Fruit fly (Drosophila melanogaster): Measurements from ENCODE around the gene Alr.

Gene Alr

DNA sequence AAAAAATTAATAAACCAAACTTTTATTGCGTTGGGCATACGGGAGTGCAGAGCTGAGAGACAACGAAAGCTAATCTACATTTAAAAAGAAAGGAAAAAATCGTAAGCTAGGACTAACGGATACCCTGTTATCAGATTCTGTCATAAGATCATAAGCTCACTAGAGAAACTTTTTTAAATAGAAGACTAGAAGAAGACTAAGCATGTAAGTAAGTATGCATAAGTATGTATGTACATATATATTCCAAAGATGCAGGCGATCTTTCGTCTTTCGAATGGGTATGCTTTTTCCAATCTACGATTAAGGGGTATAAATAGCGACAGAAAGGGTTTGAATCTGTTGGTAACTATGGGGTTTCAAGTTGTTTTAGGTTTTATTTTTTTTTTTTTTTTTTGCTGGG lies 36.8 kb downstream of the Alr start (continued):
- TF ChIP-seq Hr3 (GFP tag; optimal IDR thresholded peaks at IDR 0.05) (peak; percentile 19), Fer2 (tag; optimal IDR thresholded peaks at IDR 0.05) (no peak), Hand (GFP tag; optimal IDR thresholded peaks at IDR 0.05) (no peak), CG13123 (GFP tag; optimal IDR thresholded peaks at IDR 0.05) (no peak), CG4854 (GFP tag; optimal IDR thresholded peaks at IDR 0.05) (no peak), grau (tag; optimal IDR thresholded peaks at IDR 0.05) (peak; percentile 22), CG3065 (GFP tag; optimal IDR thresholded peaks at IDR 0.05) (no peak), CG8924 (tag; optimal IDR thresholded peaks at IDR 0.05) (no peak), CG2199 (GFP tag; IDR thresholded peaks at IDR 0.05) (no peak), Atf-2 (GFP tag; optimal IDR thresholded peaks at IDR 0.05) (no peak), fd64A (GFP tag; optimal IDR thresholded peaks at IDR 0.05) (no peak), D19B (GFP tag; optimal IDR thresholded peaks at IDR 0.05) (peak; percentile 72), CG7839 (tag; optimal IDR thresholded peaks at IDR 0.05) (peak; percentile 55), lilli (GFP tag; optimal IDR thresholded peaks at IDR 0.05) (peak; percentile 18), fd96Cb (tag; optimal IDR thresholded peaks at IDR 0.05) (peak; percentile 29), prd (optimal IDR thresholded peaks at IDR 0.05) (no peak), prd (GFP tag; IDR thresholded peaks at IDR 0.05) (peak; percentile 56; the same call in 2 of the 3 replicates), CG9437 (GFP tag; optimal IDR thresholded peaks at IDR 0.05) (no peak), CG8388 (GFP tag; optimal IDR thresholded peaks at IDR 0.05) (peak; percentile 25), CG1792 (GFP tag; optimal IDR thresholded peaks at IDR 0.05) (no peak), pum (GFP tag; optimal IDR thresholded peaks at IDR 0.05) (peak; percentile 21), row (GFP tag; IDR thresholded peaks at IDR 0.05) (peak; percentile 56; the same call in 2 of the 3 replicates), CG6813 (GFP tag; optimal IDR thresholded peaks at IDR 0.05) (no peak), pfk (GFP tag; optimal IDR thresholded peaks at IDR 0.05) (no peak), CG14965 (GFP tag; optimal IDR thresholded peaks at IDR 0.05; ENCODE audit: borderline replicate concordance) (no peak), CG4360 (GFP tag; IDR thresholded peaks at IDR 0.05) (no peak), NK7.1 (GFP tag; optimal IDR thresholded peaks at IDR 0.05) (no peak), Optix (GFP tag; IDR thresholded peaks at IDR 0.05) (no peak), CG10366 (GFP tag; IDR thresholded peaks at IDR 0.05) (no peak), D19A (tag; optimal IDR thresholded peaks at IDR 0.05) (peak; percentile 12), ERR (GFP tag; optimal IDR thresholded peaks at IDR 0.05) (no peak), CG34224 (GFP tag; IDR thresholded peaks at IDR 0.05; ENCODE audit: partially characterized antibody) (no peak), sima (GFP tag; optimal IDR thresholded peaks at IDR 0.05) (no peak), CG3847 (GFP tag; IDR thresholded peaks at IDR 0.05) (no peak), toy (GFP tag; IDR thresholded peaks at IDR 0.05) (no peak), zen2 (GFP tag; IDR thresholded peaks at IDR 0.05; ENCODE audit: partially characterized antibody) (no peak), Hr51 (GFP tag; optimal IDR thresholded peaks at IDR 0.05) (peak in 1 of 2 experiments; percentile 30), grn (GFP tag; optimal IDR thresholded peaks at IDR 0.05) (no peak), caup (GFP tag; optimal IDR thresholded peaks at IDR 0.05; ENCODE audit: severe bottlenecking) (no peak), CG1529 (GFP tag; optimal IDR thresholded peaks at IDR 0.05) (no peak), vnd (GFP tag; IDR thresholded peaks at IDR 0.05; ENCODE audit: partially characterized antibody) (no peak), CG10147 (GFP tag; optimal IDR thresholded peaks at IDR 0.05) (no peak), D (optimal IDR thresholded peaks at IDR 0.05) (no peak), D (GFP tag; optimal IDR thresholded peaks at IDR 0.05) (peak; percentile 28), CoRest (tag; optimal IDR thresholded peaks at IDR 0.05) (no peak), danr (GFP tag; IDR thresholded peaks at IDR 0.05) (no peak), CG30403 (GFP tag; optimal IDR thresholded peaks at IDR 0.05) (peak; percentile 31), CG2875 (GFP tag; optimal IDR thresholded peaks at IDR 0.05) (no peak), tna (GFP tag; IDR thresholded peaks at IDR 0.05; ENCODE audit: partially characterized antibody) (no peak), Doc2 (GFP tag; IDR thresholded peaks at IDR 0.05) (no peak), btn (GFP tag; optimal IDR thresholded peaks at IDR 0.05) (no peak), gt (GFP tag; IDR thresholded peaks at IDR 0.05) (no peak)
